Fruit fly (Drosophila melanogaster): Measurements from ENCODE around the gene CG14352.

Gene CG14352

dm6 chr2L:1649828-1650429 lies 38.7 kb downstream of the CG14352 start (continued):
- peak; percentile 52 for TF ChIP-seq svp (GFP tag)
- no peak for TF ChIP-seq Hr38 (GFP tag; optimal IDR thresholded peaks at IDR 0.05)
- no peak for TF ChIP-seq Ets21C (GFP tag; optimal IDR thresholded peaks at IDR 0.05)
- TF ChIP-seq CG3919 (GFP tag; optimal IDR thresholded peaks at IDR 0.05) = no peak
- no peak for TF ChIP-seq CG6808 (GFP tag; optimal IDR thresholded peaks at IDR 0.05)
- TF ChIP-seq CG8319 (GFP tag; optimal IDR thresholded peaks at IDR 0.05) = peak; percentile 13
- 0 out of 2 replicates have a peak, but pooled peaks have one; percentile 0 for TF ChIP-seq CG15336 (GFP tag; IDR thresholded peaks at IDR 0.05)
- peak; percentile 32 for TF ChIP-seq Met (GFP tag; optimal IDR thresholded peaks at IDR 0.05)
- peak; percentile 31 for TF ChIP-seq lz (GFP tag; optimal IDR thresholded peaks at IDR 0.05)
- peak; percentile 52 for TF ChIP-seq Sox14 (GFP tag; optimal IDR thresholded peaks at IDR 0.05)
- peak; percentile 44 for TF ChIP-seq Ets96B (tag; optimal IDR thresholded peaks at IDR 0.05)
- TF ChIP-seq CG6792 (GFP tag; optimal IDR thresholded peaks at IDR 0.05) = no peak
- TF ChIP-seq achi (GFP tag; optimal IDR thresholded peaks at IDR 0.05) = no peak
- TF ChIP-seq fd85E (GFP tag; optimal IDR thresholded peaks at IDR 0.05) = no peak
- TF ChIP-seq spab (GFP tag; optimal IDR thresholded peaks at IDR 0.05) = no peak
- TF ChIP-seq acj6 (GFP tag; optimal IDR thresholded peaks at IDR 0.05) = peak; percentile 38
- TF ChIP-seq net (GFP tag; optimal IDR thresholded peaks at IDR 0.05) = no peak
- TF ChIP-seq CG31627 (GFP tag; optimal IDR thresholded peaks at IDR 0.05) = peak; percentile 55
- 0 out of 2 replicates have a peak, but pooled peaks have one; percentile 4 for TF ChIP-seq CG11294 (GFP tag; IDR thresholded peaks at IDR 0.05)
- TF ChIP-seq Blimp-1 (GFP tag; optimal IDR thresholded peaks at IDR 0.05) = peak; percentile 6

dm6 chr2L:1651053-1651452 lies 39.8 kb downstream of the CG14352 start, which contains the start of gene chinmo:
chinmo (plus strand) TSS chr2L:1651258.
- TF ChIP-seq vri (GFP tag; optimal IDR thresholded peaks at IDR 0.05) (peak; percentile 62), CG8319 (GFP tag; optimal IDR thresholded peaks at IDR 0.05) (no peak), CG34406 (GFP tag; optimal IDR thresholded peaks at IDR 0.05) (no peak), CG3919 (GFP tag; optimal IDR thresholded peaks at IDR 0.05) (peak; percentile 33), CG15336 (GFP tag; IDR thresholded peaks at IDR 0.05) (no peak; the same call in 1 of the 2 replicates), dsx (GFP tag; optimal IDR thresholded peaks at IDR 0.05; ENCODE audit: poor library complexity, severe bottlenecking) (peak; percentile 39), Eip78C (GFP tag) (peak; percentile 49), CG9139 (GFP tag; optimal IDR thresholded peaks at IDR 0.05) (peak; percentile 41), salr (GFP tag; optimal IDR thresholded peaks at IDR 0.05) (peak in 1 of 2 experiments; percentile 10), CG11294 (GFP tag; IDR thresholded peaks at IDR 0.05) (peak; percentile 20; the same call in 1 of the 2 replicates), acj6 (GFP tag; optimal IDR thresholded peaks at IDR 0.05) (no peak), pdm3 (GFP tag; optimal IDR thresholded peaks at IDR 0.05) (no peak), achi (GFP tag; optimal IDR thresholded peaks at IDR 0.05) (peak; percentile 18), CG3032 (tag; optimal IDR thresholded peaks at IDR 0.05) (no peak), topi (GFP tag; optimal IDR thresholded peaks at IDR 0.05) (peak; percentile 35), Sox14 (GFP tag; optimal IDR thresholded peaks at IDR 0.05) (peak; percentile 29), lz (GFP tag; optimal IDR thresholded peaks at IDR 0.05) (peak; percentile 27), esn (GFP tag; optimal IDR thresholded peaks at IDR 0.05) (peak; percentile 50), Sox102F (GFP tag; optimal IDR thresholded peaks at IDR 0.05) (peak; percentile 37), CG6163 (GFP tag; IDR thresholded peaks at IDR 0.05) (peak; percentile 75), CG6276 (GFP tag; optimal IDR thresholded peaks at IDR 0.05) (peak; percentile 9), Eip75B (GFP tag; optimal IDR thresholded peaks at IDR 0.05) (peak; percentile 14), ss (GFP tag; optimal IDR thresholded peaks at IDR 0.05) (peak in 1 of 2 experiments; percentile 43), CG7368 (GFP tag; optimal IDR thresholded peaks at IDR 0.05) (peak; percentile 15), CG6854 (GFP tag; optimal IDR thresholded peaks at IDR 0.05) (peak; percentile 60), Met (GFP tag; optimal IDR thresholded peaks at IDR 0.05) (peak; percentile 60), CG1621 (tag; optimal IDR thresholded peaks at IDR 0.05) (peak; percentile 28), dac (GFP tag; optimal IDR thresholded peaks at IDR 0.05) (no peak)

Measured in whole organism, prepupa.